Fruit fly (Drosophila melanogaster) S2 (cell line): ENCODE results near the gene CG13101.

Source experiments
- CG8478 ChIP-seq: fragments of >200 bp; optimal IDR thresholded peaks from 2 replicates; lab custom pipeline; 2018
- CTCF ChIP-seq, 2 experiments: fragments of >200 bp; optimal IDR thresholded peaks; 2 replicates each; lab custom pipeline; 2018

DNA sequence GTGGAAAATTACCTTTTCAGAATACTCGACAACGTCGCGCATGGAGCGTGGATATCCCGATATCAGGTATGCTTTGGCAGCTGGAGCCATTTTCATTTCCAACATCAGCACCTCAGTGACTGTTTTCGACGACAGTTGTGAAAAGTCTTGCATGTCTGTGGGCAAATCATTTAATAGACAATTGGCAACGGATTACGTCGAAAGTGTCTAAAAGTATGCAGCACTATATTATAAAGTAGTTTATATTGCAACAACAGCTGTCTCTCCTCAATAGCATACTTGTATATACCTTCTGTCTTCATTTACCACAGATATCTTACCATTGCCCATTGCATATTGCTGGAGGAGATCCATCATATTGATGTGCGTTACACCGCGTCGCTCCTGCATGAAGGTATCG, 11.8 kb downstream of the CG13101 start:
- TF ChIP-seq CG8478 (lab: Kevin White, UChicago) (no peak), CTCF (optimal IDR thresholded peaks at IDR 0.05; lab: Kevin White, UChicago) (no peak)
